Fruit fly (Drosophila melanogaster) whole organism, embryonic: ENCODE data around the gene CG14142.

Experiments used
- Awh ChIP-seq: fragments of 200-800 bp; sonication (Bioruptor generic); IDR thresholded peaks from 2 replicates; pipeline ENCODE4, ENCODE4 v1.3.6; 2022; ENCODE audit warnings: missing biosample characterization, missing genetic modification characterization
- B-H1 ChIP-seq: fragments of 200-800 bp; sonication (Bioruptor generic); IDR thresholded peaks from 3 replicates; pipeline ENCODE4 v1.3.6; 2022; ENCODE audit warnings: missing biosample characterization, missing genetic modification characterization
- Blimp-1 ChIP-seq: fragments of 200-800 bp; sonication (Bioruptor generic); optimal IDR thresholded peaks from 3 replicates; lab custom pipeline; 2018; ENCODE audit warnings: missing biosample characterization, missing genetic modification characterization, mild to moderate bottlenecking, moderate library complexity, missing genetic modification reagents
- CG11085 ChIP-seq: fragments of 200-800 bp; sonication (Bioruptor generic); IDR thresholded peaks from 2 replicates; pipeline ENCODE4 v1.3.6; 2022; ENCODE audit warnings: missing biosample characterization, missing genetic modification characterization
- CG11398 ChIP-seq: fragments of 200-800 bp; sonication (Bioruptor generic); optimal IDR thresholded peaks from 2 replicates; lab custom pipeline; 2016; ENCODE audit warnings: missing biosample characterization, missing genetic modification characterization
- CG12071 ChIP-seq: fragments of 200-800 bp; sonication (Bioruptor generic); optimal IDR thresholded peaks from 3 replicates; lab custom pipeline; 2018; ENCODE audit warnings: missing biosample characterization, mild to moderate bottlenecking, missing genetic modification characterization
- CG12236 ChIP-seq: fragments of 200-800 bp; sonication (Bioruptor generic); optimal IDR thresholded peaks from 2 replicates; lab custom pipeline; 2016; ENCODE audit warnings: missing biosample characterization, missing genetic modification characterization
- CG14050 ChIP-seq: fragments of 200-800 bp; sonication (Bioruptor generic); IDR thresholded peaks from 3 replicates; pipeline ENCODE4 v1.3.6; 2022; ENCODE audit warnings: missing biosample characterization, missing genetic modification characterization
- CG2116 ChIP-seq: fragments of 200-800 bp; sonication (Bioruptor generic); optimal IDR thresholded peaks from 3 replicates; lab custom pipeline; 2018; ENCODE audit warnings: missing biosample characterization, mild to moderate bottlenecking, missing genetic modification characterization
- CG2712 ChIP-seq: fragments of 200-800 bp; optimal IDR thresholded peaks from 3 replicates; lab custom pipeline; 2019; ENCODE audit warnings: missing biosample characterization, mild to moderate bottlenecking, missing genetic modification characterization, moderate library complexity
- CG3065 ChIP-seq: fragments of 200-800 bp; sonication (Bioruptor generic); optimal IDR thresholded peaks from 2 replicates; lab custom pipeline; 2016; ENCODE audit warnings: missing biosample characterization, missing genetic modification characterization
- CG32767 ChIP-seq: fragments of 200-800 bp; sonication (Bioruptor generic); IDR thresholded peaks from 2 replicates; pipeline ENCODE4 v1.3.6; 2022; ENCODE audit warnings: missing biosample characterization, missing genetic modification characterization
- CG33213 ChIP-seq: fragments of 200-800 bp; sonication (Bioruptor generic); optimal IDR thresholded peaks from 3 replicates; lab custom pipeline; 2016; ENCODE audit warnings: missing biosample characterization, missing genetic modification characterization
- CG3847 ChIP-seq: fragments of 200-800 bp; sonication (Bioruptor generic); IDR thresholded peaks from 2 replicates; pipeline ENCODE4 v1.3.6; 2022; ENCODE audit warnings: missing biosample characterization, missing genetic modification characterization
- CG4424 ChIP-seq: fragments of 200-800 bp; sonication (Bioruptor generic); optimal IDR thresholded peaks from 3 replicates; lab custom pipeline; 2016; ENCODE audit warnings: missing biosample characterization, missing genetic modification characterization
- CG5180 ChIP-seq: fragments of 200-800 bp; sonication (Bioruptor generic); optimal IDR thresholded peaks from 3 replicates; lab custom pipeline; 2017; ENCODE audit warnings: missing biosample characterization, missing genetic modification characterization, mild to moderate bottlenecking, moderate library complexity, missing genetic modification reagents
- CG6854 ChIP-seq: fragments of 200-800 bp; sonication (Bioruptor generic); optimal IDR thresholded peaks from 3 replicates; lab custom pipeline; 2017; ENCODE audit warnings: missing biosample characterization, mild to moderate bottlenecking, missing genetic modification characterization
- CG7839 ChIP-seq: fragments of 200-800 bp; sonication (Bioruptor generic); optimal IDR thresholded peaks from 3 replicates; lab custom pipeline; 2018; ENCODE audit warnings: missing biosample characterization, mild to moderate bottlenecking, missing genetic modification characterization, moderate library complexity
- CG7928 ChIP-seq: fragments of 200-800 bp; sonication (Bioruptor generic); optimal IDR thresholded peaks from 2 replicates; lab custom pipeline; 2017; ENCODE audit warnings: missing biosample characterization, mild to moderate bottlenecking, missing genetic modification characterization
- CG8290 ChIP-seq, 3 experiments: fragments of 200-800 bp; sonication (Bioruptor generic); optimal IDR thresholded peaks; 2 replicates each; lab custom pipeline; 2016 to 2019; ENCODE audit warnings: missing biosample characterization in 3 of 3, missing genetic modification characterization in 3 of 3, mild to moderate bottlenecking in 2 of 3, moderate library complexity in 1 of 3
- CG9609 ChIP-seq: fragments of 200-800 bp; sonication (Bioruptor generic); optimal IDR thresholded peaks from 3 replicates; lab custom pipeline; 2016; ENCODE audit warnings: missing biosample characterization, missing genetic modification characterization
- CG9797 ChIP-seq: fragments of 200-800 bp; sonication (Bioruptor generic); optimal IDR thresholded peaks from 3 replicates; lab custom pipeline; 2018; ENCODE audit warnings: missing biosample characterization, mild to moderate bottlenecking, missing genetic modification characterization
- CoRest ChIP-seq: fragments of 200-800 bp; sonication (Bioruptor generic); optimal IDR thresholded peaks from 3 replicates; lab custom pipeline; 2018; ENCODE audit warnings: missing biosample characterization, mild to moderate bottlenecking, missing genetic modification characterization, moderate library complexity
- Dfd ChIP-seq, 2 experiments: fragments of >200 bp; optimal IDR thresholded peaks; 2 replicates each; lab custom pipeline; 2017; ENCODE audit warnings: missing biosample characterization in 2 of 2, missing genetic modification characterization in 2 of 2
- ERR ChIP-seq: fragments of 200-800 bp; sonication (Bioruptor generic); optimal IDR thresholded peaks from 2 replicates; lab custom pipeline; 2016; ENCODE audit warnings: missing biosample characterization, missing genetic modification characterization
- Elba2 ChIP-seq: fragments of 200-800 bp; sonication (Bioruptor generic); optimal IDR thresholded peaks from 3 replicates; lab custom pipeline; 2016; ENCODE audit warnings: missing biosample characterization, missing genetic modification characterization
- Gsc ChIP-seq: fragments of 200-800 bp; sonication (Bioruptor generic); IDR thresholded peaks from 2 replicates; pipeline ENCODE4 v1.3.6; 2022; ENCODE audit warnings: missing biosample characterization, missing genetic modification characterization
- Gug ChIP-seq: fragments of 200-800 bp; sonication (Bioruptor generic); IDR thresholded peaks from 4 replicates; pipeline ENCODE4 v1.3.6; 2022; ENCODE audit warnings: missing biosample characterization, missing genetic modification characterization
- HLH3B ChIP-seq: fragments of 200-800 bp; sonication (Bioruptor generic); IDR thresholded peaks from 2 replicates; pipeline ENCODE4 v1.3.6; 2022; ENCODE audit warnings: missing biosample characterization, missing genetic modification characterization
- HLHmδ ChIP-seq: fragments of 200-800 bp; sonication (Bioruptor generic); optimal IDR thresholded peaks from 2 replicates; lab custom pipeline; 2018; ENCODE audit warnings: missing biosample characterization, mild to moderate bottlenecking, missing genetic modification characterization, moderate library complexity
- Ptx1 ChIP-seq: fragments of 200-800 bp; sonication (Bioruptor generic); IDR thresholded peaks from 2 replicates; pipeline ENCODE4 v1.3.6; 2022; ENCODE audit warnings: missing biosample characterization, missing genetic modification characterization
- ase ChIP-seq: fragments of 200-800 bp; sonication (Bioruptor generic); IDR thresholded peaks from 3 replicates; pipeline ENCODE4 v1.3.6; 2022; ENCODE audit warnings: missing biosample characterization, missing genetic modification characterization
- az2 ChIP-seq: fragments of 200-800 bp; sonication (Bioruptor generic); optimal IDR thresholded peaks from 3 replicates; lab custom pipeline; 2016; ENCODE audit warnings: missing biosample characterization, missing genetic modification characterization
- cas ChIP-seq: fragments of 200-800 bp; sonication (Bioruptor generic); IDR thresholded peaks from 2 replicates; pipeline ENCODE4 v1.3.6; 2022; ENCODE audit warnings: missing biosample characterization, missing genetic modification characterization
- caup ChIP-seq: fragments of 200-800 bp; sonication (Bioruptor generic); optimal IDR thresholded peaks from 3 replicates; lab custom pipeline; 2017; ENCODE audit warnings: missing biosample characterization, mild to moderate bottlenecking, missing genetic modification characterization, moderate library complexity; ENCODE audit not compliant: severe bottlenecking
- dan ChIP-seq: fragments of 200-800 bp; sonication (Bioruptor generic); IDR thresholded peaks from 2 replicates; pipeline ENCODE4 v1.3.6; 2022; ENCODE audit warnings: missing biosample characterization, missing genetic modification characterization
- dpn ChIP-seq, 2 experiments: fragments of 200-800 bp; sonication (Bioruptor generic); optimal IDR thresholded peaks; 3 replicates each; lab custom pipeline; 2016; ENCODE audit warnings: missing biosample characterization in 2 of 2, missing genetic modification characterization in 2 of 2
- grau ChIP-seq: fragments of 200-800 bp; optimal IDR thresholded peaks from 3 replicates; lab custom pipeline; 2019; ENCODE audit warnings: missing biosample characterization, mild to moderate bottlenecking, missing genetic modification characterization, moderate library complexity
- grn ChIP-seq: fragments of 200-800 bp; sonication (Bioruptor generic); optimal IDR thresholded peaks from 3 replicates; lab custom pipeline; 2017; ENCODE audit warnings: missing biosample characterization, missing genetic modification characterization
- hb ChIP-seq: fragments of 200-800 bp; sonication (Bioruptor generic); IDR thresholded peaks from 3 replicates; pipeline ENCODE4 v1.3.6; 2022; ENCODE audit warnings: missing biosample characterization, missing genetic modification characterization; ENCODE audit not compliant: partially characterized antibody
- ken ChIP-seq: fragments of 200-800 bp; sonication (Bioruptor generic); IDR thresholded peaks from 3 replicates; pipeline ENCODE4 v1.3.6; 2022; ENCODE audit warnings: missing biosample characterization, missing genetic modification characterization
- mam ChIP-seq: fragments of 200-800 bp; sonication (Bioruptor generic); optimal IDR thresholded peaks from 3 replicates; lab custom pipeline; 2016; ENCODE audit warnings: missing biosample characterization, missing genetic modification characterization
- odd ChIP-seq: fragments of 200-800 bp; sonication (Bioruptor generic); optimal IDR thresholded peaks from 2 replicates; lab custom pipeline; 2017; ENCODE audit warnings: missing biosample characterization, mild to moderate bottlenecking, missing genetic modification characterization
- org-1 ChIP-seq: fragments of 200-800 bp; sonication (Bioruptor generic); optimal IDR thresholded peaks from 2 replicates; lab custom pipeline; 2017; ENCODE audit warnings: missing biosample characterization, missing genetic modification characterization
- phol ChIP-seq: fragments of 200-800 bp; sonication (Bioruptor generic); optimal IDR thresholded peaks from 3 replicates; lab custom pipeline; 2018; ENCODE audit warnings: missing biosample characterization, mild to moderate bottlenecking, missing genetic modification characterization, moderate library complexity
- run ChIP-seq: fragments of 200-800 bp; sonication (Bioruptor generic); optimal IDR thresholded peaks from 3 replicates; lab custom pipeline; 2018; ENCODE audit warnings: missing biosample characterization, mild to moderate bottlenecking, missing genetic modification characterization
- so ChIP-seq: fragments of 200-800 bp; sonication (Bioruptor generic); IDR thresholded peaks from 3 replicates; pipeline ENCODE4 v1.3.6; 2022; ENCODE audit warnings: missing biosample characterization, missing genetic modification characterization
- tin ChIP-seq: fragments of 200-800 bp; sonication (Bioruptor generic); optimal IDR thresholded peaks from 3 replicates; lab custom pipeline; 2016; ENCODE audit warnings: missing biosample characterization, missing genetic modification characterization
- tio ChIP-seq: fragments of 200-800 bp; sonication (Bioruptor generic); optimal IDR thresholded peaks from 2 replicates; lab custom pipeline; 2017; ENCODE audit warnings: missing biosample characterization, missing genetic modification characterization, inconsistent platforms

The CG14142 gene

DNA sequence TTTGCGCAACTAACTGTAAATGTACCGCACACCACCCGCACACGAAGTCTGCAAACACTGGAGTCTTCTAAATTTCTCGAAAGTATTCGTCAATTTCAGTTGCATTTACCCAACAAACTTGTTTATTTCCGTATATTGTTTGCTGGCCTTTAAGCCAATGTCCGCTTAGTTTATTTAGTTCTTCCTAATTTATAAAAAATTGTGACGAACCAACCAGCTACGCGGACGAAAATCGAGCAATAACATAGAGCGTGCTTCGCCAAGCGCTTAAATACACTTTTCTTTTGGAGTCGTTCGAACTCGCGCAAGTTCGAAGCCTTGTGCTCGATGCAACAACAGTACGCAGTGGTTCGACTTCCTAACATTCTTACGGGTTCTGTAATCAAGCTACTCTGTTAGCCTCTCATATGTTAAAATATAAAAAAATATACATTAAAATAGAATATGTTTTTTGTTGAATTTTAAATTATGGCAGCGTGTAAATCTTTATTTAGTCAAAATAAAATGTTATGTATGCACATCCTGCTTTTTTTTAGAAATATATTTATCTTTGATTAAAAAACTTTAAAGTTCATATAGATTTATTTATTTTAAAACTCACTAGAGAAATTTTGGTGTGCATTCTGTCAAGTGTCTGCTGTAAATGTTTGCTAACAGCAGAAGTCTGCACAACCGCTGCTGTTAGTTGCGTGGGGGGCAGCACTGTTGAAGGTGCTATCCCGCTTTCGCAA lies 24.1 kb downstream of the CG14142 start, which contains the start of gene GlcAT-P (continued):
- no peak for TF ChIP-seq mam (GFP tag; lab: Kevin White, UChicago)
- no peak for TF ChIP-seq dan (GFP tag; lab: Robert Waterston, UW)
- TF ChIP-seq Elba2 (GFP tag; lab: Kevin White, UChicago) = no peak
- no peak for TF ChIP-seq cas
- no peak for TF ChIP-seq CG12071 (GFP tag; lab: Kevin White, UChicago)
- no peak for TF ChIP-seq ase (GFP tag; lab: Robert Waterston, UW)
- TF ChIP-seq CG8290 (GFP tag; optimal IDR thresholded peaks at IDR 0.05; lab: Kevin White, UChicago) = peak; percentile 16
- TF ChIP-seq CG8290 (tag; optimal IDR thresholded peaks at IDR 0.05; lab: Kevin White, UChicago) = peak in 1 of 2 experiments; percentile 16
- TF ChIP-seq CG2116 (GFP tag; lab: Kevin White, UChicago) = peak; percentile 11
- TF ChIP-seq Gug (GFP tag; lab: Robert Waterston, UW) = no peak
- peak; percentile 62 for TF ChIP-seq CG4424
- no peak for TF ChIP-seq grn (GFP tag; lab: Kevin White, UChicago)
- TF ChIP-seq CG7839 (tag; lab: Kevin White, UChicago) = peak; percentile 79
- TF ChIP-seq HLHmδ (GFP tag; lab: Kevin White, UChicago) = no peak
- TF ChIP-seq run (tag; lab: Kevin White, UChicago) = peak; percentile 57
- TF ChIP-seq CG5180 = peak; percentile 99
- no peak for TF ChIP-seq Dfd (GFP tag; optimal IDR thresholded peaks at IDR 0.05; lab: Kevin White, UChicago)
- TF ChIP-seq hb = no peak
- TF ChIP-seq CG3847 (GFP tag; lab: Robert Waterston, UW) = peak; percentile 68
- peak; percentile 86 for TF ChIP-seq CG2712
- no peak for TF ChIP-seq CG6854
- TF ChIP-seq CG3065 (GFP tag; lab: Kevin White, UChicago) = no peak
- peak; percentile 55 for TF ChIP-seq odd (GFP tag; lab: Kevin White, UChicago)
- TF ChIP-seq Blimp-1 (GFP tag; lab: Kevin White, UChicago) = peak; percentile 78
- 0 out of 2 replicates have a peak, but pooled peaks have one; percentile 51 for TF ChIP-seq Awh (GFP tag; lab: Robert Waterston, UW)
- TF ChIP-seq tio = no peak
- no peak for TF ChIP-seq CG9609 (GFP tag; lab: Kevin White, UChicago)
- 0 out of 3 replicates have a peak, but pooled peaks have one; percentile 41 for TF ChIP-seq so (GFP tag; lab: Robert Waterston, UW)
- TF ChIP-seq org-1 (GFP tag; lab: Kevin White, UChicago) = peak; percentile 37
- 0 out of 2 replicates have a peak, but pooled peaks have one; percentile 36 for TF ChIP-seq CG11085 (GFP tag; lab: Robert Waterston, UW)
- TF ChIP-seq phol (tag; lab: Kevin White, UChicago) = peak; percentile 67
- peak; percentile 44 for TF ChIP-seq tin (GFP tag; lab: Kevin White, UChicago)
- peak; percentile 84 for TF ChIP-seq CoRest (tag; lab: Kevin White, UChicago)
- peak; percentile 65 for TF ChIP-seq HLH3B (GFP tag; lab: Robert Waterston, UW)
- TF ChIP-seq CG33213 (GFP tag; lab: Kevin White, UChicago) = no peak
- peak; percentile 54 for TF ChIP-seq az2
- TF ChIP-seq CG14050 (GFP tag; lab: Robert Waterston, UW) = peak; percentile 46; the same call in 2 of the 3 replicates
- TF ChIP-seq CG32767 = peak; percentile 74
- no peak for TF ChIP-seq ERR (GFP tag; lab: Kevin White, UChicago)
- peak; percentile 89 for TF ChIP-seq grau (tag; lab: Kevin White, UChicago)
- peak; percentile 75 for TF ChIP-seq Ptx1 (GFP tag; lab: Robert Waterston, UW)
- no peak for TF ChIP-seq CG7928 (GFP tag; lab: Kevin White, UChicago)
- TF ChIP-seq CG9797 (GFP tag; lab: Kevin White, UChicago) = no peak
- TF ChIP-seq Gsc = no peak
- TF ChIP-seq caup = peak; percentile 63
- no peak for TF ChIP-seq ken (GFP tag; lab: Robert Waterston, UW)
- peak in 1 of 2 experiments; percentile 58 for TF ChIP-seq dpn (GFP tag; optimal IDR thresholded peaks at IDR 0.05; lab: Kevin White, UChicago)
- no peak for TF ChIP-seq CG11398
- TF ChIP-seq CG12236 (GFP tag; lab: Kevin White, UChicago) = no peak
- TF ChIP-seq B-H1 = peak; percentile 59; the same call in 2 of the 3 replicates
